Worm (Caenorhabditis elegans) whole organism, young adult: ENCODE data around the gene R05G9.5.

Experiments used
- B0336.3 ChIP-seq: fragments of 200-800 bp; sonication (Bioruptor generic); IDR thresholded peaks from 2 replicates; pipeline ENCODE4 v1.3.6; 2022; ENCODE audit warnings: missing genetic modification characterization, missing compliant biosample characterization
- F10E7.11 ChIP-seq: sonication (generic microtip); optimal IDR thresholded peaks from 2 replicates; lab custom pipeline; 2017; ENCODE audit warnings: mild to moderate bottlenecking, missing genetic modification characterization, moderate library complexity, missing compliant biosample characterization
- F33H1.4 ChIP-seq: fragments of 200-800 bp; sonication (Bioruptor generic); IDR thresholded peaks from 2 replicates; pipeline ENCODE4 v1.3.6; 2022; ENCODE audit warnings: missing genetic modification reagents, missing genetic modification characterization, missing compliant biosample characterization
- F39B2.1 ChIP-seq: fragments of 200-800 bp; sonication (Bioruptor generic); IDR thresholded peaks from 2 replicates; pipeline ENCODE4 v1.3.6; 2022; ENCODE audit warnings: missing genetic modification reagents, missing genetic modification characterization, missing compliant biosample characterization
- F49E8.2 ChIP-seq: sonication (generic microtip); optimal IDR thresholded peaks from 3 replicates; lab custom pipeline; 2017; ENCODE audit warnings: missing genetic modification characterization, mild to moderate bottlenecking, missing compliant biosample characterization, antibody characterized with exemption, moderate library complexity; ENCODE audit not compliant: insufficient read depth
- F52B5.7 ChIP-seq: sonication (generic microtip); optimal IDR thresholded peaks from 2 replicates; lab custom pipeline; 2016; ENCODE audit warnings: mild to moderate bottlenecking, missing genetic modification characterization, missing compliant biosample characterization
- F55B11.4 ChIP-seq: sonication (generic microtip); optimal IDR thresholded peaks from 2 replicates; lab custom pipeline; 2016; ENCODE audit warnings: missing compliant biosample characterization, missing genetic modification characterization, borderline replicate concordance; ENCODE audit not compliant: insufficient read depth
- F57C9.4 ChIP-seq: sonication (generic microtip); optimal IDR thresholded peaks from 2 replicates; lab custom pipeline; 2017; ENCODE audit warnings: mild to moderate bottlenecking, missing genetic modification characterization, missing compliant biosample characterization
- K11D2.4 ChIP-seq: fragments of 200-800 bp; sonication (Bioruptor generic); IDR thresholded peaks from 2 replicates; pipeline ENCODE4 v1.3.6; 2022; ENCODE audit warnings: missing genetic modification reagents, missing genetic modification characterization, missing compliant biosample characterization
- T26A5.8 ChIP-seq: sonication (generic microtip); optimal IDR thresholded peaks from 2 replicates; lab custom pipeline; 2016; ENCODE audit warnings: missing genetic modification characterization, missing compliant biosample characterization
- Y67H2A.10 ChIP-seq: fragments of 200-800 bp; sonication (Bioruptor generic); conservative IDR thresholded peaks from 2 replicates; pipeline ENCODE4 v1.3.6; 2022; ENCODE audit warnings: missing genetic modification reagents, missing genetic modification characterization, missing compliant biosample characterization
- Y95B8A.8 ChIP-seq: fragments of 200-800 bp; sonication (Bioruptor generic); IDR thresholded peaks from 2 replicates; pipeline ENCODE4 v1.3.6; 2022; ENCODE audit warnings: missing genetic modification reagents, missing genetic modification characterization, missing compliant biosample characterization
- atf-7 ChIP-seq: sonication (generic microtip); optimal IDR thresholded peaks from 2 replicates; lab custom pipeline; 2017; ENCODE audit warnings: mild to moderate bottlenecking, missing genetic modification characterization, missing compliant biosample characterization
- attf-3 ChIP-seq: fragments of 200-800 bp; sonication (Bioruptor generic); conservative IDR thresholded peaks from 2 replicates; pipeline ENCODE4 v1.3.6; 2022; ENCODE audit warnings: missing genetic modification reagents, missing genetic modification characterization, missing compliant biosample characterization
- attf-5 ChIP-seq: fragments of 200-800 bp; sonication (Bioruptor generic); optimal IDR thresholded peaks from 2 replicates; lab custom pipeline; 2018; ENCODE audit warnings: mild to moderate bottlenecking, missing genetic modification characterization, missing compliant biosample characterization
- bed-2 ChIP-seq: fragments of 200-800 bp; sonication (Bioruptor generic); IDR thresholded peaks from 2 replicates; pipeline ENCODE4 v1.3.6; 2022; ENCODE audit warnings: missing genetic modification reagents, missing genetic modification characterization, missing compliant biosample characterization
- ceh-40 ChIP-seq: fragments of 200-800 bp; sonication (Bioruptor generic); IDR thresholded peaks from 2 replicates; pipeline ENCODE4 v1.3.6; 2022; ENCODE audit warnings: missing genetic modification characterization, missing compliant biosample characterization
- ceh-58 ChIP-seq: fragments of 200-800 bp; sonication (Bioruptor generic); IDR thresholded peaks from 2 replicates; pipeline ENCODE4 v1.3.6; 2022; ENCODE audit warnings: missing genetic modification characterization, missing compliant biosample characterization
- chd-7 ChIP-seq: sonication (generic microtip); optimal IDR thresholded peaks from 2 replicates; lab custom pipeline; 2016; ENCODE audit warnings: mild to moderate bottlenecking, missing genetic modification characterization, moderate library complexity, missing compliant biosample characterization
- dpl-1 ChIP-seq: fragments of 150-350 bp; optimal IDR thresholded peaks from 2 replicates; lab custom pipeline; 2014; ENCODE audit warnings: missing biosample characterization, missing genetic modification reagents, missing genetic modification characterization
- efl-1 ChIP-seq: fragments of 150-350 bp; optimal IDR thresholded peaks from 2 replicates; lab custom pipeline; 2014; ENCODE audit warnings: missing biosample characterization, missing genetic modification reagents, missing genetic modification characterization
- egl-18 ChIP-seq: fragments of 200-800 bp; sonication (Bioruptor generic); IDR thresholded peaks from 2 replicates; pipeline ENCODE4 v1.3.6; 2022; ENCODE audit warnings: missing genetic modification reagents, missing genetic modification characterization, missing compliant biosample characterization
- egl-44 ChIP-seq: fragments of 200-800 bp; sonication (Bioruptor generic); IDR thresholded peaks from 2 replicates; pipeline ENCODE4 v1.3.6; 2022; ENCODE audit warnings: missing genetic modification reagents, missing genetic modification characterization, missing compliant biosample characterization
- ekl-4 ChIP-seq: fragments of 200-800 bp; sonication (Bioruptor generic); IDR thresholded peaks from 2 replicates; pipeline ENCODE4 v1.3.6; 2022; ENCODE audit warnings: missing genetic modification reagents, missing genetic modification characterization, missing compliant biosample characterization
- him-1 ChIP-seq: sonication (generic microtip); optimal IDR thresholded peaks from 2 replicates; lab custom pipeline; 2016; ENCODE audit warnings: missing genotype, missing genetic modification reagents, missing genetic modification characterization, missing compliant biosample characterization
- lin-26 ChIP-seq: fragments of 200-800 bp; sonication (Bioruptor generic); IDR thresholded peaks from 2 replicates; pipeline ENCODE4 v1.3.6; 2022; ENCODE audit warnings: missing genetic modification reagents, missing genetic modification characterization, missing compliant biosample characterization
- lin-35 ChIP-seq, 3 experiments: fragments of 150-350 bp in 2 of 3; sonication (generic microtip) in 1 of 3; optimal IDR thresholded peaks; 2 replicates each; lab custom pipeline; 2014 to 2018; ENCODE audit warnings: missing biosample characterization in 3 of 3, missing genetic modification characterization in 3 of 3, missing genetic modification reagents in 3 of 3
- lin-40 ChIP-seq: sonication (generic microtip); optimal IDR thresholded peaks from 2 replicates; lab custom pipeline; 2016; ENCODE audit warnings: missing genetic modification characterization, mild to moderate bottlenecking, missing compliant biosample characterization, missing genotype, missing genetic modification reagents
- lin-54 ChIP-seq: fragments of 200-800 bp; sonication (Bioruptor generic); optimal IDR thresholded peaks from 2 replicates; lab custom pipeline; 2018; ENCODE audit warnings: mild to moderate bottlenecking, missing genetic modification characterization, missing compliant biosample characterization
- lsy-27 ChIP-seq: sonication (generic microtip); optimal IDR thresholded peaks from 2 replicates; lab custom pipeline; 2017; ENCODE audit warnings: missing genetic modification characterization, mild to moderate bottlenecking, missing compliant biosample characterization, antibody characterized with exemption, missing genotype, borderline replicate concordance; ENCODE audit not compliant: insufficient read depth
- madf-3 ChIP-seq: fragments of 200-800 bp; sonication (Bioruptor generic); IDR thresholded peaks from 2 replicates; pipeline ENCODE4 v1.3.6; 2022; ENCODE audit warnings: missing genetic modification reagents, missing genetic modification characterization, missing compliant biosample characterization
- madf-8 ChIP-seq: fragments of 200-800 bp; sonication (Bioruptor generic); conservative IDR thresholded peaks from 2 replicates; pipeline ENCODE4 v1.3.6; 2022; ENCODE audit warnings: missing genetic modification reagents, missing genetic modification characterization, missing compliant biosample characterization
- mxl-1 ChIP-seq: sonication (generic microtip); optimal IDR thresholded peaks from 2 replicates; lab custom pipeline; 2016; ENCODE audit warnings: missing genetic modification characterization, missing compliant biosample characterization
- nfyb-1 ChIP-seq: fragments of 200-800 bp; sonication (Bioruptor generic); IDR thresholded peaks from 2 replicates; pipeline ENCODE4 v1.3.6; 2022; ENCODE audit warnings: missing genetic modification reagents, missing genetic modification characterization, missing compliant biosample characterization
- nhr-179 ChIP-seq: sonication (generic microtip); optimal IDR thresholded peaks from 2 replicates; lab custom pipeline; 2016; ENCODE audit warnings: mild to moderate bottlenecking, missing genetic modification characterization, missing compliant biosample characterization
- nhr-80 ChIP-seq: sonication (generic microtip); optimal IDR thresholded peaks from 2 replicates; lab custom pipeline; 2016; ENCODE audit warnings: missing genetic modification characterization, missing compliant biosample characterization
- pbrm-1 ChIP-seq: fragments of 200-800 bp; sonication (Bioruptor generic); IDR thresholded peaks from 2 replicates; pipeline ENCODE4 v1.3.6; 2022; ENCODE audit warnings: missing genetic modification reagents, missing genetic modification characterization, missing compliant biosample characterization
- rcor-1 ChIP-seq: fragments of 200-800 bp; sonication (Bioruptor generic); IDR thresholded peaks from 2 replicates; pipeline ENCODE4 v1.3.6; 2022; ENCODE audit warnings: missing genetic modification reagents, missing genetic modification characterization, missing compliant biosample characterization
- rec-8 ChIP-seq, 2 experiments: sonication (generic microtip); optimal IDR thresholded peaks; 2 replicates each; lab custom pipeline; 2016; ENCODE audit warnings: mild to moderate bottlenecking in 2 of 2, missing genetic modification characterization in 2 of 2, missing genetic modification reagents in 2 of 2, missing genotype in 2 of 2, missing biosample characterization in 1 of 2, missing compliant biosample characterization in 1 of 2, moderate library complexity in 1 of 2
- sptf-2 ChIP-seq: fragments of 200-800 bp; sonication (Bioruptor generic); optimal IDR thresholded peaks from 2 replicates; lab custom pipeline; 2018; ENCODE audit warnings: mild to moderate bottlenecking, missing genetic modification characterization, missing compliant biosample characterization
- tbp1 ChIP-seq: fragments of 200-800 bp; sonication (Bioruptor generic); optimal IDR thresholded peaks from 2 replicates; lab custom pipeline; 2018; ENCODE audit warnings: mild to moderate bottlenecking, missing genetic modification characterization, missing compliant biosample characterization
- xnd-1 ChIP-seq: sonication (generic microtip); optimal IDR thresholded peaks from 2 replicates; lab custom pipeline; 2016; ENCODE audit warnings: missing genotype, missing genetic modification reagents, missing genetic modification characterization, missing compliant biosample characterization
- zim-3 ChIP-seq: sonication (generic microtip); optimal IDR thresholded peaks from 2 replicates; lab custom pipeline; 2017; ENCODE audit warnings: mild to moderate bottlenecking, missing genetic modification characterization, moderate library complexity, missing compliant biosample characterization
- ztf-22 ChIP-seq: fragments of 200-800 bp; sonication (Bioruptor generic); optimal IDR thresholded peaks from 2 replicates; lab custom pipeline; 2018; ENCODE audit warnings: mild to moderate bottlenecking, missing genetic modification characterization, moderate library complexity, missing compliant biosample characterization
- ztf-25 ChIP-seq: fragments of 200-800 bp; sonication (Bioruptor generic); IDR thresholded peaks from 2 replicates; pipeline ENCODE4 v1.3.6; 2022; ENCODE audit warnings: missing genetic modification reagents, missing genetic modification characterization, missing compliant biosample characterization
- ztf-3 ChIP-seq: fragments of 200-800 bp; sonication (Bioruptor generic); optimal IDR thresholded peaks from 2 replicates; lab custom pipeline; 2018; ENCODE audit warnings: mild to moderate bottlenecking, missing genetic modification characterization, missing compliant biosample characterization

Gene R05G9.5

DNA sequence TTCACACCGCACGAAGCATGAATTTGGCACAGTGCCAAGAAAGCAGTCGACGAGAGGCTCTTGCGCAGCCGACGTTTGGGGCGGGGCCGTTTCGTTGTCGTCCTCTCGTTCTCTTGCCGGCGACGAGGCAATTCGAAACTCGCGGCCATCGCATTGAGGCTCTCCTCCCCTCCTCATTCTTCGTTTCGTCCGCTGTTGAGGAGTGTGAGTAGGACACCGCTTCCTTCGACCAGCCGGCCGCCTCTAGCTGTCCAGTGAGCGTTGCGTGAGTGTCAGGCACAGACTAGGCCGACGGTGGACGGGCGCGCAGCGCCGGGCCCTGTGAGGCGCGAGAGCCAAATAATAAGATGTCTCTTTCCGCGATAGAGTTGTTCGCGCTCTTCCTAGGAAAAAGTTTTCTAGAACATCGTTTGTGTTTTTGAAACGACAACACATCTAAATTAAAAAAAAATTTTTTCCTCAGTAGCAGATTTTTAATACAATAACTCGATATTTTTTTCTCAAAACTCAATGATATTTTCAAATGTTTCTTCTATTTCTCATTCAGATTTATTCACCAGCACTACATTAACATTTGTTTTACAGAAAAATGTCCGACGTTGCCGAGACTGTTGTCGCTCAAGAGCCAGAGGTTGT lies 8.1 kb downstream of the R05G9.5 start, which contains the start of the genes T28D9.11 and T28D9.1 (continued):
- no peak for TF ChIP-seq nhr-80 (tag; lab: Kevin White, UChicago)
- no peak for TF ChIP-seq ztf-25
- peak; percentile 11 for TF ChIP-seq F52B5.7 (tag; lab: Kevin White, UChicago)
- peak; percentile 12 for TF ChIP-seq chd-7
- peak; percentile 60 for TF ChIP-seq rcor-1 (GFP tag; lab: Robert Waterston, UW)
- peak; percentile 35; the same call in 1 of the 2 replicates for TF ChIP-seq egl-44 (GFP tag; lab: Robert Waterston, UW)
- TF ChIP-seq lin-54, result peak; percentile 46
- peak; percentile 43 for TF ChIP-seq ztf-22 (GFP tag; lab: Kevin White, UChicago)
- TF ChIP-seq ekl-4, result 0 out of 2 replicates have a peak, but pooled peaks have one; percentile 35
- TF ChIP-seq F33H1.4 (GFP tag; lab: Robert Waterston, UW), result peak; percentile 49
- no peak for TF ChIP-seq ceh-40 (GFP tag; lab: Robert Waterston, UW)
- TF ChIP-seq Y95B8A.8 (GFP tag; lab: Robert Waterston, UW), result no peak
- no peak for TF ChIP-seq nhr-179 (tag; lab: Kevin White, UChicago)
- 0 out of 2 replicates have a peak, but pooled peaks have one; percentile 28 for TF ChIP-seq attf-3 (GFP tag; lab: Robert Waterston, UW)
- TF ChIP-seq rec-8 (tag; optimal IDR thresholded peaks at IDR 0.05; lab: Kevin White, UChicago), result no peak
- peak; percentile 23; the same call in 1 of the 2 replicates for TF ChIP-seq madf-8
- TF ChIP-seq tbp1, result no peak
- TF ChIP-seq zim-3 (tag; lab: Kevin White, UChicago), result no peak
- 0 out of 2 replicates have a peak, but pooled peaks have one; percentile 40 for TF ChIP-seq egl-18
- TF ChIP-seq lin-40 (tag; lab: Kevin White, UChicago), result peak; percentile 22
- peak in 1 of 3 experiments; percentile 45 for TF ChIP-seq lin-35 (GFP tag; optimal IDR thresholded peaks at IDR 0.05; lab: Kevin White, UChicago)
- TF ChIP-seq nfyb-1 (GFP tag; lab: Robert Waterston, UW), result peak; percentile 34; the same call in 1 of the 2 replicates
- TF ChIP-seq pbrm-1, result 0 out of 2 replicates have a peak, but pooled peaks have one; percentile 25

DNA sequence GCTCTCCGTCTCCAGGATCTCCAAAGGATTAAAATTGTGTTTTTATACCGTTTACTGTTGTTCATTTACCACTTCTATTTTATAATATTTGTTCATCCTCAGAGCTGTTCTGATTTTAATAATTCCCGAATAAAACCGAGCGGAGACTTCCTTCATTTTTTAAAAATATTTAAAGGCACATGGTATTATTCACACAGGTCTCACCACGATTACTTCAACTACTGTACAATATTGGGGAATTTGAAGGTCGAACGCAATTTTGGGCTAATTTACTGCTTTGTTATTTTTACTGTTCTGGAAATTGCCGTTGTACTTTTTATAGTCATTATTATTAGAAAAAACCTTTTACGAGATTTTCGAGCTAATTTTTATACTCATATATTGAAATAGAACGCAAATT lies 8.9 kb downstream of the R05G9.5 start:
- TF ChIP-seq F55B11.4 (tag; lab: Kevin White, UChicago) (no peak), dpl-1 (GFP tag; lab: Kevin White, UChicago) (no peak), mxl-1 (tag; lab: Kevin White, UChicago) (no peak), T26A5.8 (tag; lab: Kevin White, UChicago) (no peak), ztf-3 (GFP tag; lab: Kevin White, UChicago) (no peak), F10E7.11 (no peak), tbp1 (peak; percentile 58), lin-26 (peak; percentile 73), ztf-22 (GFP tag; lab: Kevin White, UChicago) (no peak), madf-3 (GFP tag; lab: Robert Waterston, UW) (peak; percentile 86), lsy-27 (tag; lab: Kevin White, UChicago) (no peak), bed-2 (no peak), efl-1 (GFP tag; lab: Kevin White, UChicago) (no peak), B0336.3 (GFP tag; lab: Robert Waterston, UW) (peak; percentile 28; the same call in 1 of the 2 replicates), attf-5 (GFP tag; lab: Kevin White, UChicago) (no peak), Y67H2A.10 (GFP tag; lab: Robert Waterston, UW) (no peak), sptf-2 (GFP tag; lab: Kevin White, UChicago) (no peak), nfyb-1 (GFP tag; lab: Robert Waterston, UW) (peak; percentile 71), zim-3 (tag; lab: Kevin White, UChicago) (no peak), F49E8.2 (tag; lab: Kevin White, UChicago) (peak; percentile 93), F33H1.4 (GFP tag; lab: Robert Waterston, UW) (peak; percentile 88), K11D2.4 (GFP tag; lab: Robert Waterston, UW) (no peak), atf-7 (tag; lab: Kevin White, UChicago) (no peak), xnd-1 (tag; lab: Kevin White, UChicago) (peak; percentile 39), him-1 (tag; lab: Kevin White, UChicago) (no peak), F39B2.1 (GFP tag; lab: Robert Waterston, UW) (no peak), ceh-58 (0 out of 2 replicates have a peak, but pooled peaks have one; percentile 18), F57C9.4 (tag; lab: Kevin White, UChicago) (no peak)
